Worm (Caenorhabditis elegans): ENCODE results near the gene srg-54.
"Not testable (repeated sequence)": the region's sequence is repeated elsewhere in the genome, so short reads cannot be mapped to it uniquely, and the experiment has no call there.

Gene srg-54

DNA sequence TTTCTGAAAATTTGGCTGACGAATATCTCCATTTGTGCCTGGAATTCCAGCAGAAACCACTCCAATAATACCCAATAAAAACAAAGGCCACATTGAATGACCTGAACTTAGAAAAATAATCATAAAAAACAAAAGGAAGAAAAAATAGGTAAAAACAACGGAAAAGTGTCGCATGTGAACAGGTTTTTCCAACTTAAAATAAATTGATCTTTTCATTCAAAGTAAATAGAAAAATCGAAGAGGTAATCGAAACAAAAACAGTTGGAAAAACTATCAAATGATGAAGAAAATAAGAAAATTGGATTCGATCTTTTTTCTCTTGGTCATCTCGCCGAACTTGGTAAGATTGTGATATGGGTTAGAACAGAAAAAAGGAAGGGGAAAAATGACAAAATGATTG is 2.5 kb downstream of the srg-54 start, which contains the start of gene zmp-4:
zmp-4 (minus strand) TSS at position 101 of the 400 bp plus-strand sequence.
- TF ChIP-seq dao-5 (tag; optimal IDR thresholded peaks at IDR 0.05) (no peak), him-1 (tag; optimal IDR thresholded peaks at IDR 0.05) (no peak), W03F9.2 (tag; optimal IDR thresholded peaks at IDR 0.05) (no peak)

ce11 chrV:14915599-14915998 is 8.4 kb downstream of the srg-54 start, which contains the start of gene H12D21.11:
H12D21.11 (plus strand) TSS chrV:14915899.
- TF ChIP-seq W03F9.2 (tag; optimal IDR thresholded peaks at IDR 0.05), result no peak

DNA sequence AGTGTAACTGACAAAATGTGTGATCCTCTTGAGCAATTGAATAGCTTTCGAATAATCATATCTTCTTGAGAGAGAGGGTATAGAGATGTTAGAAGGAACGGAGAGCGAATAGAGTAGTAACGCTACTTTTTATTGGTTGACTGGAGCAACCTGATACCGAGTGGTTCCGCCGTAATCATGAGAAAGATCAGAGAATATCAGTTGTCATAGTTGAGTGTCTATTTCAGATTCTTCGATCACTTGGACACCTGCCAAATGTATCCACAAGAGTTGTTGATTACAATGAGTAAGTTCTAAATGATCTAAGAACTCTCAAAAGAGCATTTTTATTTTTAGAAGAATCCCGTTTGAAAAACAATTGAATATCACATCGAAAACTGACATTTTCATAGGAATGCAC is 13.2 kb downstream of the srg-54 start:
- TF ChIP-seq him-1 (tag; optimal IDR thresholded peaks at IDR 0.05), result no peak
- no peak for TF ChIP-seq W03F9.2 (tag; optimal IDR thresholded peaks at IDR 0.05)
- TF ChIP-seq dao-5 (tag; optimal IDR thresholded peaks at IDR 0.05), result no peak

- TF ChIP-seq W03F9.2 (tag; optimal IDR thresholded peaks at IDR 0.05), result no peak
- no peak for TF ChIP-seq dao-5 (tag; optimal IDR thresholded peaks at IDR 0.05)
- no peak for TF ChIP-seq him-1 (tag; optimal IDR thresholded peaks at IDR 0.05)
Observed at ce11 chrV:14909331-14909835, 14.6 kb downstream of the srg-54 start, which contains the start of gene H12D21.9. H12D21.9 (minus strand) TSS chrV:14909478.

DNA sequence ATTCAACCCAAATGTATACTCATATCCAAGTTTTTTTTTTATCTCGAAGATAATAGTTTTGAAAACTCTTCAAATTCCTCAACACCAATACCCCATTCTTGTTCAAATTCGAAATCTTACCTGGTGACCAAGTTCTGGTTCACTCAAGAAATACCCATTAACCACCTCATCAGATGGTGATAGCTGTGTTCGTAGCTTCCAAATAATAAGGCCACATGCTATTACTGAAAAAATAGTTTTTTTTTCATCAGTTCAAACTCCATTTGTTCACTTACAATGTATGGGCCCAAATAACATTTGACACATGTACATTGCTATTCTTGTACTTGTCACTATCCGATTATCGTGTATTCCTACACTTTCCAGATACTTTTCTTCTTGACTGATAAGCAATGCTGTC is 16.6 kb downstream of the srg-54 start:
- TF ChIP-seq W03F9.2 (tag; optimal IDR thresholded peaks at IDR 0.05) (no peak), him-1 (tag; optimal IDR thresholded peaks at IDR 0.05) (no peak), dao-5 (tag; optimal IDR thresholded peaks at IDR 0.05) (no peak)

DNA sequence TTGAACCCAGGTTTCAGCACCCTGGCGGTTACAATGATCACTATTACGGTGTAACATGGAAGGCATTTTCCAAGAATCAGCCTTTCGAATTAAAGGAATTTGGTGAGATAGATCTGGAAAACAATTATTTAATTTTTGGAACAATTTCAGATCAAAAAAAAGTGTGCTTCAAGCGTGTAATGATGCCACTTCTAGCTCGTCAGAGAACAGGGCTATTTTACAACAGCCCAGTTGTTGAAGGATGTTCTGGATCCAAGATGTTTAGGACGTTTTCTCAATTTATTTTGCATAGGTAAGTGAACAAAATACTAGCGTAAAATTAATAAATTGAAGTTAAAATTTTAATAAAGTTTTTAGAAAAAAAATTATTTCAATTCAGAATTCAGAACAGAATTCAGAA is 23.1 kb downstream of the srg-54 start:
- TF ChIP-seq W03F9.2 (tag; optimal IDR thresholded peaks at IDR 0.05), result no peak
- TF ChIP-seq him-1 (tag; optimal IDR thresholded peaks at IDR 0.05), result no peak
- TF ChIP-seq dao-5 (tag; optimal IDR thresholded peaks at IDR 0.05), result no peak

DNA sequence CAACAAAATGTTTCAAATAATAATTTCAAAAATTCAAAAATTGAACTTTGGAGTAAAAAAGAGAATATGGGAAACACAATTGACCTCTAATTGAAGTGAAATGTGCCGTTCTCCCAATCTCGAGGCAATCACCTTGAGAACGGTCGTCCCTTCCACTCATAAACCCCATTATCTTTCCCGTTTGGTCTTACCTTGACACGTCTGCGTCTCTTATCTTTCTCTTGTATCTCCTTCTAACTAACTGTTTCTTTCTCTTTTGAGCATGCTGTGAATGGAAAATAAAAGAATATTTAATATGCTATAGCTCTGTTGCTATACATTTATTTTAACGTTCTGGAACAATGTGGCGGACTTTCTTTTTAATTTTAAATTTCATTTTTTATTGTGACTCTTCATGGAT is 24.5 kb downstream of the srg-54 start, which contains the start of gene H12D21.10:
H12D21.10 (plus strand) TSS at position 260 of the 400 bp plus-strand sequence.
- no peak for TF ChIP-seq dao-5 (tag; optimal IDR thresholded peaks at IDR 0.05)
- no peak for TF ChIP-seq him-1 (tag; optimal IDR thresholded peaks at IDR 0.05)
- no peak for TF ChIP-seq W03F9.2 (tag; optimal IDR thresholded peaks at IDR 0.05)

DNA sequence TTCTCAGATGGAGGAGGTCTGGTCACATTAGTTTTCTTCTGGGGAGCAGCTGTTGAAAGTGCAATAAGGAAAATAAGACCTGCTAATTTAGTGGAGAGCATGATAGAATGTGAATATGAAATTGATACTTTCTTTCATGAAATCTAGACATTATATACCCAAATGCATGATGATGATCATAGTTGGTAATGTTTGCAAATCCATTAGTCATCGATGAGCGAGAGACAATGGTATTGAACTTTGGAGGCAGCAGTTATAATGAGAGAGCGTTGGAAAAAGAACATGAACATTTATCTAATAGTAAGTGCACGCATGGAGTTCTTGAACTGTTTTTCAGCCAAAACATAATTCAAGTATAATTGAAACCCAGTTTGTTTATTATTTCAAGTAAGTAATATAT is 26.3 kb downstream of the srg-54 start, which contains the start of gene H12D21.6:
H12D21.6 (minus strand) TSS at position 101 of the 400 bp plus-strand sequence.
- no peak for TF ChIP-seq dao-5 (tag; optimal IDR thresholded peaks at IDR 0.05)
- TF ChIP-seq him-1 (tag; optimal IDR thresholded peaks at IDR 0.05), result no peak
- no peak for TF ChIP-seq W03F9.2 (tag; optimal IDR thresholded peaks at IDR 0.05)

DNA sequence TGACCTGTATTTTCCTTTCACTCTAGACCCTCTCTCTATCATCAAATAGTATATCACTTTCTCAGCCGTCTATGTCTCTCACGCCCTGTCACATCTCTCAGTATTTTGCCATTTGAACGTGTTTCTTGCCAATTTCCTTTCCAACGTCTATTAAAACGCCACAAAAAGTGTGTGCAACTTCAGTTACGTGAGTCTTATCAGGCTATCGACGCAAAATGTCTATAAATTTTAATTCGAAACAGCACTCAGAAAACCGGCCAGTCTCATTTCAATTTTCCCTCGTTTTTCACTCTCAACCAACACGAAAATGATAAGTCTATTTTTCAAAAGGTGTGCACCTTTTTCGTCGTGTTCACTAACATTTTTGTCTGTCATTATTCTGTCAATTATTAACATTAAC is 28.4 kb downstream of the srg-54 start, which contains the start of gene mpst-3:
mpst-3 (plus strand) TSS at position 91 of the 400 bp plus-strand sequence.
- TF ChIP-seq W03F9.2 (tag; optimal IDR thresholded peaks at IDR 0.05) (no peak), him-1 (tag; optimal IDR thresholded peaks at IDR 0.05) (no peak), dao-5 (tag; optimal IDR thresholded peaks at IDR 0.05) (no peak)

- TF ChIP-seq him-1 (tag; optimal IDR thresholded peaks at IDR 0.05) (no peak), W03F9.2 (tag; optimal IDR thresholded peaks at IDR 0.05) (no peak), dao-5 (tag; optimal IDR thresholded peaks at IDR 0.05) (no peak)
Observed at ce11 chrV:14893355-14894050, 30.5 kb downstream of the srg-54 start, which contains the start of the genes mpst-2 and H12D21.5. mpst-2 (minus strand) TSS chrV:14893455. H12D21.5 (plus strand) TSS chrV:14894000.

- TF ChIP-seq him-1, W03F9.2, dao-5 (tag; optimal IDR thresholded peaks at IDR 0.05): not testable (repeated sequence)
Observed at ce11 chrV:14890782-14891181, 33.2 kb downstream of the srg-54 start, which contains the start of gene nspa-2. nspa-2 (plus strand) TSS chrV:14891082.

DNA sequence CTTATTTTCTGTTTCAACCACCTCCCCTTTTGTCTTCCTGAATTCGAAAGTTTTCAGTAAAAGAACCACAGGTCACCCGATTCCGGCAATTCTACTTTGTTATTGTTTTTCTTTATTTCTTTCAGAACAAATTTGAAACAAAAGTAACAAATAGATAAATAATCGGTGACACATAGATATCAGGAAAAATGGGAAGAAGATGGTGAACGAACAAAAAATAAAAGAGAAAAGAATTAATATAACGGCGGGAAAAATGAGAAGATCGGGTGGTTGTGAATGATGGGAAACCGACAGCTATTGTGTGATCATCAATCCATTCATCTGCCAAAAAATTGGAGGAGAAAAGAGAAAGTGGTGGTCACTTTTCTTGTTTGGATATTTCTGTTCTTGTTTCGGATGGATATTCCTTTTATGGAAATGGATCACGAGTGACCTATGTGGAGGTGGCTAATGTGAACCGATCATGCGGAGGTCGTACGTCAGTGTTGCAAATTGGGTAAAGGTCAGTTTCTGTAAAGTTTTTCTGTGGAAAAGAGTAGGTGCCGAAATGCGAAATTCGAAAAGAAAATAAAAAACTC is 46.7 kb downstream of the srg-54 start:
- TF ChIP-seq W03F9.2 (tag; optimal IDR thresholded peaks at IDR 0.05), result no peak
- TF ChIP-seq dao-5 (tag; optimal IDR thresholded peaks at IDR 0.05), result no peak
- no peak for TF ChIP-seq him-1 (tag; optimal IDR thresholded peaks at IDR 0.05)

- not testable (repeated sequence) for TF ChIP-seq W03F9.2, him-1, dao-5 (tag; optimal IDR thresholded peaks at IDR 0.05)
Observed at ce11 chrV:14876724-14877123, 47.3 kb downstream of the srg-54 start, which contains the start of gene ZC412.10. ZC412.10 (minus strand) TSS chrV:14876824.

ce11 chrV:14876257-14876656 is 47.7 kb downstream of the srg-54 start:
- no peak for TF ChIP-seq him-1 (tag; optimal IDR thresholded peaks at IDR 0.05)
- no peak for TF ChIP-seq dao-5 (tag; optimal IDR thresholded peaks at IDR 0.05)
- TF ChIP-seq W03F9.2 (tag; optimal IDR thresholded peaks at IDR 0.05), result no peak

Measured in whole organism, L4/young adult.